Worm (Caenorhabditis elegans) whole organism, L4/young adult: ENCODE results near the gene E02H9.1.

Experiments
- W03F9.2 ChIP-seq: fragments of 150-350 bp; optimal IDR thresholded peaks from 2 replicates; lab custom pipeline; 2014; ENCODE audit warnings: missing biosample characterization, missing genetic modification characterization
- dao-5 ChIP-seq: sonication (generic microtip); optimal IDR thresholded peaks from 2 replicates; lab custom pipeline; 2016; ENCODE audit warnings: missing genotype, missing genetic modification characterization, moderate library complexity, missing compliant biosample characterization
- him-1 ChIP-seq: sonication (generic microtip); optimal IDR thresholded peaks from 2 replicates; lab custom pipeline; 2016; ENCODE audit warnings: missing genotype, missing genetic modification reagents, missing genetic modification characterization, missing compliant biosample characterization

- TF ChIP-seq him-1 (no peak), W03F9.2 (no peak), dao-5 (tag; lab: Kevin White, UChicago) (no peak)
These were observed 42.2 kb upstream of the E02H9.1 start, which contains the start of gene W04B5.8 for ce11 chrIII:2426122-2426521.
